Fruit fly (Drosophila melanogaster): ENCODE data around the gene Wdr81.

Gene Wdr81

DNA sequence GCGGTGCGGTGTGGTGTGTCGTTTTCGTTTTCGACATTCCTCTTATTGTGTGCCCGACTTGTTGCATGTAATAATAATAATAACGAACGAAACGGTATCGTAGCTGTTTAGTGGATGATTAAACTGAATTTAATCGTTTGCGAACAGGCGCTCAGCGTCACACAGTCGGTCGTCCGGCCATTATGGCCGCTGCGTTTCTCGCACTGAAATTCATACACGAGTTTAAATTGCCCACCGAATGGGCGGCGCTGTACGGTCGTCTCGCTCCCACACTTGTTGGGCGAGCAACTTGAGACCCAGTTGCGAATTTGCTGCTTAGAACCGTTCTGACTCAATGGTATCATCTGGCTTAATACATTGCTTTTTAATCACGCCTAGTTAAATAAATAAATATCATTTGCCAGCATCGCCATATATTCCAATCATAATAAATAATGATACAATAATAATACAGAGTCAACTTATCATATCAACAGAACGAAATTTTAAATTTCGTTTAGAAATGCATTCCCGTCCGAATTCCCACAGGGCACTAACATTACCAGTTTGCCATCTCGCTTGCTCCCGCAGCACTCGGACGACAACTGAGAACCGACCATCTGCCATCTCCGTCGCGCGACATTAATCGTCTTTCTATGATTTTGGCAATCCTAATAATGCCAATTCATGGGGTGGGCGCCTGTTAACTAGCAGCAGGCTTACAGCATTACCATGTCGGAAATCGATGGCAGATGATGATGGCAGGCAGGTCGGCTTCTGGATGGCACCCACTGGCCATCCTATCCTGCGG lies 9.7 kb downstream of the Wdr81 start (continued):
- TF ChIP-seq NC2α (GFP tag; optimal IDR thresholded peaks at IDR 0.05) (peak; percentile 68), CG10431 (GFP tag; optimal IDR thresholded peaks at IDR 0.05) (peak; percentile 80), chm (GFP tag; IDR thresholded peaks at IDR 0.05) (no peak), dpn (GFP tag; optimal IDR thresholded peaks at IDR 0.05) (peak; percentile 82 to 91), br (optimal IDR thresholded peaks at IDR 0.05) (no peak), Dref (GFP tag; IDR thresholded peaks at IDR 0.05) (no peak), CG6689 (GFP tag; IDR thresholded peaks at IDR 0.05) (no peak), Camta (GFP tag; optimal IDR thresholded peaks at IDR 0.05) (peak; percentile 39), slbo (GFP tag; IDR thresholded peaks at IDR 0.05) (no peak), CG4820 (GFP tag; optimal IDR thresholded peaks at IDR 0.05) (peak; percentile 72), en (GFP tag; optimal IDR thresholded peaks at IDR 0.05) (no peak), Scr (GFP tag; IDR thresholded peaks at IDR 0.05; ENCODE audit: partially characterized antibody) (no peak), row (GFP tag; IDR thresholded peaks at IDR 0.05) (no peak), D19B (GFP tag; optimal IDR thresholded peaks at IDR 0.05) (peak; percentile 67), CG1233 (GFP tag; optimal IDR thresholded peaks at IDR 0.05) (peak; percentile 92), btn (GFP tag; optimal IDR thresholded peaks at IDR 0.05) (no peak), CG17829 (tag; optimal IDR thresholded peaks at IDR 0.05) (peak; percentile 91), Hmx (GFP tag; optimal IDR thresholded peaks at IDR 0.05) (peak; percentile 50), croc (GFP tag; conservative IDR thresholded peaks at IDR 0.05) (peak; percentile 89), nerfin-2 (GFP tag; IDR thresholded peaks at IDR 0.05; ENCODE audit: partially characterized antibody) (no peak), bigmax (GFP tag; optimal IDR thresholded peaks at IDR 0.05) (no peak), CG3163 (GFP tag; optimal IDR thresholded peaks at IDR 0.05) (no peak), da (GFP tag; optimal IDR thresholded peaks at IDR 0.05) (no peak), CG14014 (GFP tag; IDR thresholded peaks at IDR 0.05) (no peak), CTCF (GFP tag; optimal IDR thresholded peaks at IDR 0.05) (peak; percentile 41), slp2 (GFP tag; optimal IDR thresholded peaks at IDR 0.05) (peak; percentile 73), mam (GFP tag; optimal IDR thresholded peaks at IDR 0.05) (peak; percentile 81), grau (tag; optimal IDR thresholded peaks at IDR 0.05) (peak; percentile 95), gt (GFP tag; IDR thresholded peaks at IDR 0.05) (no peak), CG18476 (GFP tag; optimal IDR thresholded peaks at IDR 0.05) (peak; percentile 87), CG12155 (GFP tag; optimal IDR thresholded peaks at IDR 0.05) (peak; percentile 85), z (GFP tag; IDR thresholded peaks at IDR 0.05) (no peak), run (tag; optimal IDR thresholded peaks at IDR 0.05) (peak; percentile 27), CG10274 (GFP tag; optimal IDR thresholded peaks at IDR 0.05) (peak; percentile 76), repo (GFP tag; optimal IDR thresholded peaks at IDR 0.05) (peak; percentile 4), CG7928 (GFP tag; optimal IDR thresholded peaks at IDR 0.05) (peak; percentile 73), ac (GFP tag; optimal IDR thresholded peaks at IDR 0.05) (peak; percentile 51), Dad (GFP tag; optimal IDR thresholded peaks at IDR 0.05) (peak; percentile 68), Med (GFP tag) (peak; percentile 59), dmrt99B (tag; optimal IDR thresholded peaks at IDR 0.05) (peak; percentile 92), Six4 (GFP tag; optimal IDR thresholded peaks at IDR 0.05) (peak; percentile 79), CG4730 (GFP tag; IDR thresholded peaks at IDR 0.05) (no peak), ci (GFP tag; IDR thresholded peaks at IDR 0.05) (no peak), CG15514 (GFP tag; optimal IDR thresholded peaks at IDR 0.05) (peak; percentile 86), Rx (GFP tag; IDR thresholded peaks at IDR 0.05) (no peak), CG3847 (GFP tag; IDR thresholded peaks at IDR 0.05) (no peak), rib (GFP tag; IDR thresholded peaks at IDR 0.05) (no peak), CG6175 (GFP tag; IDR thresholded peaks at IDR 0.05) (no peak), Atf3 (GFP tag; optimal IDR thresholded peaks at IDR 0.05) (peak; percentile 53), sob (GFP tag; IDR thresholded peaks at IDR 0.05) (no peak), CG4424 (GFP tag; optimal IDR thresholded peaks at IDR 0.05) (peak; percentile 89), lab (GFP tag; optimal IDR thresholded peaks at IDR 0.05) (peak; percentile 94), yki (optimal IDR thresholded peaks at IDR 0.05) (no peak)
